Fruit fly (Drosophila melanogaster) whole organism, wandering third instar larva: ENCODE data around the gene Mhc.

Experiments used
- Dfd ChIP-seq: fragments of >200 bp; optimal IDR thresholded peaks from 2 replicates; lab custom pipeline; 2017; ENCODE audit warnings: missing biosample characterization, missing genetic modification characterization
- Hnf4 ChIP-seq: fragments of 200-800 bp; sonication (Bioruptor generic); optimal IDR thresholded peaks from 2 replicates; lab custom pipeline; 2016; ENCODE audit warnings: missing biosample characterization, mild to moderate bottlenecking, missing genetic modification characterization
- Mio ChIP-seq: sonication (Bioruptor generic); optimal IDR thresholded peaks from 2 replicates; lab custom pipeline; 2016; ENCODE audit warnings: missing biosample characterization, missing genetic modification characterization
- Myc ChIP-seq: fragments of >200 bp; optimal IDR thresholded peaks from 2 replicates; lab custom pipeline; 2017
- Sp1 ChIP-seq: fragments of 200-800 bp; sonication (Bioruptor generic); optimal IDR thresholded peaks from 3 replicates; lab custom pipeline; 2019; ENCODE audit warnings: missing biosample characterization, mild to moderate bottlenecking, missing genetic modification characterization, moderate library complexity
- Vsx2 ChIP-seq: fragments of 200-300, 225-300 bp; sonication (Bioruptor generic); optimal IDR thresholded peaks from 2 replicates; lab custom pipeline; 2018; ENCODE audit warnings: missing biosample characterization, missing genetic modification characterization; ENCODE audit not compliant: partially characterized antibody
- lola ChIP-seq: fragments of >200 bp; optimal IDR thresholded peaks from 2 replicates; lab custom pipeline; 2017; ENCODE audit warnings: missing biosample characterization, missing genetic modification characterization
- psq ChIP-seq: fragments of 200-800 bp; sonication (Bioruptor generic); optimal IDR thresholded peaks from 3 replicates; lab custom pipeline; 2017; ENCODE audit warnings: missing biosample characterization, mild to moderate bottlenecking, missing genetic modification characterization, moderate library complexity

- TF ChIP-seq Hnf4 (no peak), Myc (lab: Kevin White, UChicago) (no peak), psq (GFP tag; lab: Kevin White, UChicago) (no peak), Dfd (GFP tag; lab: Kevin White, UChicago) (no peak), Vsx2 (GFP tag; lab: Kevin White, UChicago) (no peak), Sp1 (GFP tag; lab: Kevin White, UChicago) (no peak), lola (GFP tag; lab: Kevin White, UChicago) (no peak), Mio (GFP tag; lab: Kevin White, UChicago) (no peak)
Measured at dm6 chr2L:16743055-16743805, 23.1 kb upstream of the Mhc start, which contains the start of the genes LSm7 and BuGZ.
